Worm (Caenorhabditis elegans) whole organism, L4/young adult: ENCODE data around the gene suf-1.

Experiments
- W03F9.2 ChIP-seq: fragments of 150-350 bp; optimal IDR thresholded peaks from 2 replicates; lab custom pipeline; 2014; ENCODE audit warnings: missing biosample characterization, missing genetic modification characterization
- dao-5 ChIP-seq: sonication (generic microtip); optimal IDR thresholded peaks from 2 replicates; lab custom pipeline; 2016; ENCODE audit warnings: missing genotype, missing genetic modification characterization, moderate library complexity, missing compliant biosample characterization
- him-1 ChIP-seq: sonication (generic microtip); optimal IDR thresholded peaks from 2 replicates; lab custom pipeline; 2016; ENCODE audit warnings: missing genotype, missing genetic modification reagents, missing genetic modification characterization, missing compliant biosample characterization

- no peak for TF ChIP-seq him-1
- no peak for TF ChIP-seq W03F9.2 (tag; lab: Kevin White, UChicago)
- TF ChIP-seq dao-5 = no peak
Measured at ce11 chrII:8556166-8556565, 47.5 kb upstream of the suf-1 start, which contains the start of gene glb-27.
